Worm (Caenorhabditis elegans) whole organism, L2 larva: ENCODE measurements around the gene lurp-2.

ENCODE experiments used
- F13H6.1 ChIP-seq: sonication (generic microtip); optimal IDR thresholded peaks from 2 replicates; lab custom pipeline; 2016; ENCODE audit warnings: missing genetic modification characterization, missing compliant biosample characterization
- ZK546.5 ChIP-seq: sonication (generic microtip); optimal IDR thresholded peaks from 2 replicates; lab custom pipeline; 2017; ENCODE audit warnings: missing biosample characterization, missing genetic modification characterization
- elt-1 ChIP-seq: fragments of 150-350 bp; optimal IDR thresholded peaks from 2 replicates; lab custom pipeline; 2014; ENCODE audit warnings: missing biosample characterization, missing genetic modification characterization
- elt-3 ChIP-seq: sonication (generic microtip); optimal IDR thresholded peaks from 2 replicates; lab custom pipeline; 2017; ENCODE audit warnings: missing biosample characterization, missing genetic modification characterization
- mab-5 ChIP-seq: fragments of 150-350 bp; optimal IDR thresholded peaks from 2 replicates; lab custom pipeline; 2014; ENCODE audit warnings: missing biosample characterization, missing genetic modification characterization
- mbf-1 ChIP-seq: sonication (generic microtip); optimal IDR thresholded peaks from 2 replicates; lab custom pipeline; 2017; ENCODE audit warnings: missing biosample characterization, missing genetic modification characterization

DNA sequence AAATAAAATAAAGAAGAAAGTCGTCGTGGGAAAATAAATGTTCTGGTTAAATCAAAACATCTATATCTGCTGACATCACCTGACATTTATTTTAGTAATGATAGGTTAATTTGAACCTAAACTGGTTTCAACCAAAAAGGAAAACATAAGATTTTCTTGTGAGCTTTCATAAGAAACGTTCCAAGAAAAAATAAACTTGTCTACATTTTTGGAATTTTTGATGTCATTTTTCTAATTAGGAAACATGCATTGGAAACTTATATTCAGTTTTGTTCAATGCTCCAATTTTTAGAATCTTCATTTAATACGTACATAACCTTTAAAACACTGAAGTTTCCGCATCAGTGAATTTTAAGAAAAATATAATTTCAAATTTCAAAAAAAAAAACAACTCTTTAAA lies 32.3 kb downstream of the lurp-2 start:
- no peak for TF ChIP-seq ZK546.5 (tag; lab: Kevin White, UChicago)
- TF ChIP-seq elt-3 (tag; lab: Kevin White, UChicago) = no peak
- no peak for TF ChIP-seq elt-1 (tag; lab: Kevin White, UChicago)
- no peak for TF ChIP-seq F13H6.1 (tag; lab: Kevin White, UChicago)
- no peak for TF ChIP-seq mbf-1 (tag; lab: Kevin White, UChicago)
- TF ChIP-seq mab-5 = no peak
